Worm (Caenorhabditis elegans) whole organism, young adult: ENCODE data around the gene C26B9.3.

Experiments used
- B0019.2 ChIP-seq: fragments of 200-800 bp; sonication (Bioruptor generic); conservative IDR thresholded peaks from 2 replicates; pipeline ENCODE4 v1.3.6; 2022; ENCODE audit warnings: missing genetic modification reagents, missing genetic modification characterization, missing compliant biosample characterization
- B0336.3 ChIP-seq: fragments of 200-800 bp; sonication (Bioruptor generic); IDR thresholded peaks from 2 replicates; pipeline ENCODE4 v1.3.6; 2022; ENCODE audit warnings: missing genetic modification characterization, missing compliant biosample characterization
- C06A6.2 ChIP-seq: fragments of 200-800 bp; sonication (Bioruptor generic); conservative IDR thresholded peaks from 2 replicates; pipeline ENCODE4 v1.3.6; 2022; ENCODE audit warnings: missing genetic modification characterization, missing compliant biosample characterization
- C17E4.6 ChIP-seq: fragments of 200-800 bp; sonication (Bioruptor generic); IDR thresholded peaks from 2 replicates; pipeline ENCODE4 v1.3.6; 2022; ENCODE audit warnings: missing genetic modification reagents, missing genetic modification characterization, missing compliant biosample characterization
- D2030.7 ChIP-seq: fragments of 200-800 bp; sonication (Bioruptor generic); IDR thresholded peaks from 2 replicates; pipeline ENCODE4 v1.3.6; 2022; ENCODE audit warnings: missing genetic modification reagents, missing genetic modification characterization, missing compliant biosample characterization
- F33H1.4 ChIP-seq: fragments of 200-800 bp; sonication (Bioruptor generic); IDR thresholded peaks from 2 replicates; pipeline ENCODE4 v1.3.6; 2022; ENCODE audit warnings: missing genetic modification reagents, missing genetic modification characterization, missing compliant biosample characterization
- F55B11.4 ChIP-seq: sonication (generic microtip); optimal IDR thresholded peaks from 2 replicates; lab custom pipeline; 2016; ENCODE audit warnings: missing compliant biosample characterization, missing genetic modification characterization, borderline replicate concordance; ENCODE audit not compliant: insufficient read depth
- F57A8.1 ChIP-seq: fragments of 200-800 bp; sonication (Bioruptor generic); optimal IDR thresholded peaks from 2 replicates; lab custom pipeline; 2018; ENCODE audit warnings: mild to moderate bottlenecking, missing genetic modification characterization, moderate library complexity, missing compliant biosample characterization
- F57C9.4 ChIP-seq: sonication (generic microtip); optimal IDR thresholded peaks from 2 replicates; lab custom pipeline; 2017; ENCODE audit warnings: mild to moderate bottlenecking, missing genetic modification characterization, missing compliant biosample characterization
- T26A5.8 ChIP-seq: sonication (generic microtip); optimal IDR thresholded peaks from 2 replicates; lab custom pipeline; 2016; ENCODE audit warnings: missing genetic modification characterization, missing compliant biosample characterization
- Y53G8AR.9 ChIP-seq: fragments of 200-800 bp; sonication (Bioruptor generic); conservative IDR thresholded peaks from 2 replicates; pipeline ENCODE4 v1.3.6; 2022; ENCODE audit warnings: missing genetic modification reagents, missing genetic modification characterization, missing compliant biosample characterization
- ZK185.1 ChIP-seq: sonication (generic microtip); optimal IDR thresholded peaks from 2 replicates; lab custom pipeline; 2016; ENCODE audit warnings: mild to moderate bottlenecking, missing genetic modification characterization, missing compliant biosample characterization; ENCODE audit not compliant: poor library complexity, severe bottlenecking
- akir-1 ChIP-seq: fragments of 200-800 bp; sonication (Bioruptor generic); optimal IDR thresholded peaks from 2 replicates; lab custom pipeline; 2018; ENCODE audit warnings: mild to moderate bottlenecking, missing genetic modification characterization, moderate library complexity, missing compliant biosample characterization
- bed-1 ChIP-seq: fragments of 200-800 bp; sonication (Bioruptor generic); IDR thresholded peaks from 2 replicates; pipeline ENCODE4 v1.3.6; 2022; ENCODE audit warnings: missing genetic modification reagents, missing genetic modification characterization, missing compliant biosample characterization
- cebp-1 ChIP-seq, 2 experiments: fragments of 200-800 bp in 1 of 2; sonication (Bioruptor generic) in 1 of 2; sonication (generic microtip) in 1 of 2; IDR thresholded peaks in 1 of 2; optimal IDR thresholded peaks in 1 of 2; 2 replicates each; pipeline versions ENCODE4 v1.3.6 to Lab custom; 2017 to 2022; ENCODE audit warnings: missing compliant biosample characterization in 2 of 2, missing genetic modification characterization in 2 of 2, mild to moderate bottlenecking in 1 of 2, missing genetic modification reagents in 1 of 2, moderate library complexity in 1 of 2
- ceh-27 ChIP-seq: fragments of 200-800 bp; sonication (Bioruptor generic); optimal IDR thresholded peaks from 2 replicates; lab custom pipeline; 2018; ENCODE audit warnings: mild to moderate bottlenecking, missing genetic modification characterization, moderate library complexity, missing compliant biosample characterization
- ceh-40 ChIP-seq: fragments of 200-800 bp; sonication (Bioruptor generic); IDR thresholded peaks from 2 replicates; pipeline ENCODE4 v1.3.6; 2022; ENCODE audit warnings: missing genetic modification characterization, missing compliant biosample characterization
- ceh-91 ChIP-seq: fragments of 200-800 bp; sonication (Bioruptor generic); IDR thresholded peaks from 2 replicates; pipeline ENCODE4 v1.3.6; 2022; ENCODE audit warnings: missing genetic modification reagents, missing genetic modification characterization, missing compliant biosample characterization
- dox-1 ChIP-seq: fragments of 200-800 bp; sonication (Bioruptor generic); IDR thresholded peaks from 2 replicates; pipeline ENCODE4 v1.3.6; 2022; ENCODE audit warnings: missing genetic modification reagents, missing genetic modification characterization, missing compliant biosample characterization
- dpff-1 ChIP-seq: sonication (generic microtip); optimal IDR thresholded peaks from 2 replicates; lab custom pipeline; 2017; ENCODE audit warnings: mild to moderate bottlenecking, missing genetic modification characterization, missing compliant biosample characterization
- egl-18 ChIP-seq: fragments of 200-800 bp; sonication (Bioruptor generic); IDR thresholded peaks from 2 replicates; pipeline ENCODE4 v1.3.6; 2022; ENCODE audit warnings: missing genetic modification reagents, missing genetic modification characterization, missing compliant biosample characterization
- egl-44 ChIP-seq: fragments of 200-800 bp; sonication (Bioruptor generic); IDR thresholded peaks from 2 replicates; pipeline ENCODE4 v1.3.6; 2022; ENCODE audit warnings: missing genetic modification reagents, missing genetic modification characterization, missing compliant biosample characterization
- fkh-3 ChIP-seq: sonication (generic microtip); optimal IDR thresholded peaks from 2 replicates; lab custom pipeline; 2016; ENCODE audit warnings: mild to moderate bottlenecking, missing genetic modification characterization, missing compliant biosample characterization
- him-1 ChIP-seq: sonication (generic microtip); optimal IDR thresholded peaks from 2 replicates; lab custom pipeline; 2016; ENCODE audit warnings: missing genotype, missing genetic modification reagents, missing genetic modification characterization, missing compliant biosample characterization
- hlh-26 ChIP-seq: fragments of 200-800 bp; sonication (Bioruptor generic); conservative IDR thresholded peaks from 2 replicates; pipeline ENCODE4 v1.3.6; 2022; ENCODE audit warnings: missing genetic modification reagents, missing genetic modification characterization, missing compliant biosample characterization
- let-526 ChIP-seq: fragments of 200-800 bp; sonication (Bioruptor generic); IDR thresholded peaks from 2 replicates; pipeline ENCODE4 v1.3.6; 2022; ENCODE audit warnings: missing genetic modification reagents, missing genetic modification characterization, missing compliant biosample characterization
- let-607 ChIP-seq, 2 experiments: fragments of 200-800 bp in 1 of 2; sonication (Bioruptor generic) in 1 of 2; sonication (generic microtip) in 1 of 2; optimal IDR thresholded peaks; 2 replicates each; lab custom pipeline; 2016 to 2018; ENCODE audit warnings: mild to moderate bottlenecking in 2 of 2, missing compliant biosample characterization in 2 of 2, missing genetic modification characterization in 2 of 2, moderate library complexity in 2 of 2, missing genotype in 1 of 2
- lin-26 ChIP-seq: fragments of 200-800 bp; sonication (Bioruptor generic); IDR thresholded peaks from 2 replicates; pipeline ENCODE4 v1.3.6; 2022; ENCODE audit warnings: missing genetic modification reagents, missing genetic modification characterization, missing compliant biosample characterization
- lsy-27 ChIP-seq: sonication (generic microtip); optimal IDR thresholded peaks from 2 replicates; lab custom pipeline; 2017; ENCODE audit warnings: missing genetic modification characterization, mild to moderate bottlenecking, missing compliant biosample characterization, antibody characterized with exemption, missing genotype, borderline replicate concordance; ENCODE audit not compliant: insufficient read depth
- mel-28 ChIP-seq: sonication (generic microtip); optimal IDR thresholded peaks from 2 replicates; lab custom pipeline; 2016; ENCODE audit warnings: borderline replicate concordance, mild to moderate bottlenecking, missing genetic modification characterization, missing compliant biosample characterization
- mxl-1 ChIP-seq: sonication (generic microtip); optimal IDR thresholded peaks from 2 replicates; lab custom pipeline; 2016; ENCODE audit warnings: missing genetic modification characterization, missing compliant biosample characterization
- nfyb-1 ChIP-seq: fragments of 200-800 bp; sonication (Bioruptor generic); IDR thresholded peaks from 2 replicates; pipeline ENCODE4 v1.3.6; 2022; ENCODE audit warnings: missing genetic modification reagents, missing genetic modification characterization, missing compliant biosample characterization
- nhr-120 ChIP-seq: fragments of 200-800 bp; sonication (Bioruptor generic); IDR thresholded peaks from 2 replicates; pipeline ENCODE4 v1.3.6; 2022; ENCODE audit warnings: missing genetic modification characterization, missing compliant biosample characterization
- nhr-179 ChIP-seq: sonication (generic microtip); optimal IDR thresholded peaks from 2 replicates; lab custom pipeline; 2016; ENCODE audit warnings: mild to moderate bottlenecking, missing genetic modification characterization, missing compliant biosample characterization
- nhr-27 ChIP-seq: fragments of 200-800 bp; sonication (Bioruptor generic); optimal IDR thresholded peaks from 2 replicates; lab custom pipeline; 2018; ENCODE audit warnings: mild to moderate bottlenecking, missing genetic modification characterization, moderate library complexity, missing compliant biosample characterization
- nhr-80 ChIP-seq: sonication (generic microtip); optimal IDR thresholded peaks from 2 replicates; lab custom pipeline; 2016; ENCODE audit warnings: missing genetic modification characterization, missing compliant biosample characterization
- nhr-90 ChIP-seq: sonication (generic microtip); optimal IDR thresholded peaks from 2 replicates; lab custom pipeline; 2016; ENCODE audit warnings: missing genotype, mild to moderate bottlenecking, missing genetic modification characterization, missing compliant biosample characterization
- pbrm-1 ChIP-seq: fragments of 200-800 bp; sonication (Bioruptor generic); IDR thresholded peaks from 2 replicates; pipeline ENCODE4 v1.3.6; 2022; ENCODE audit warnings: missing genetic modification reagents, missing genetic modification characterization, missing compliant biosample characterization
- pha-4 ChIP-seq: fragments of 150-350 bp; sonication (generic microtip); optimal IDR thresholded peaks from 2 replicates; lab custom pipeline; 2014; ENCODE audit warnings: missing biosample characterization, missing genetic modification reagents, missing genetic modification characterization
- repo-1 ChIP-seq: sonication (generic microtip); optimal IDR thresholded peaks from 2 replicates; lab custom pipeline; 2017; ENCODE audit warnings: mild to moderate bottlenecking, missing genetic modification characterization, missing compliant biosample characterization
- sdz-38 ChIP-seq: sonication (generic microtip); optimal IDR thresholded peaks from 2 replicates; lab custom pipeline; 2016; ENCODE audit warnings: missing genotype, missing genetic modification characterization, missing compliant biosample characterization
- sea-2 ChIP-seq: fragments of 200-800 bp; sonication (Bioruptor generic); IDR thresholded peaks from 2 replicates; pipeline ENCODE4 v1.3.6; 2022; ENCODE audit warnings: missing genetic modification characterization, missing compliant biosample characterization
- snpc-3.4 ChIP-seq: sonication (generic microtip); optimal IDR thresholded peaks from 2 replicates; lab custom pipeline; 2017; ENCODE audit warnings: missing genetic modification characterization, mild to moderate bottlenecking, missing compliant biosample characterization, antibody characterized with exemption, moderate library complexity, missing genotype, missing genetic modification reagents
- tbx-9 ChIP-seq: sonication (generic microtip); optimal IDR thresholded peaks from 2 replicates; lab custom pipeline; 2016; ENCODE audit warnings: borderline replicate concordance, missing genetic modification characterization, inconsistent platforms, missing compliant biosample characterization
- unc-130 ChIP-seq: sonication (generic microtip); optimal IDR thresholded peaks from 2 replicates; lab custom pipeline; 2016; ENCODE audit warnings: missing genetic modification reagents, missing genetic modification characterization, missing compliant biosample characterization
- xnd-1 ChIP-seq: sonication (generic microtip); optimal IDR thresholded peaks from 2 replicates; lab custom pipeline; 2016; ENCODE audit warnings: missing genotype, missing genetic modification reagents, missing genetic modification characterization, missing compliant biosample characterization
- zfh-2 ChIP-seq: fragments of 200-800 bp; sonication (Bioruptor generic); conservative IDR thresholded peaks from 2 replicates; pipeline ENCODE4 v1.3.6; 2022; ENCODE audit warnings: missing genetic modification reagents, missing genetic modification characterization, missing compliant biosample characterization

Gene C26B9.3

DNA sequence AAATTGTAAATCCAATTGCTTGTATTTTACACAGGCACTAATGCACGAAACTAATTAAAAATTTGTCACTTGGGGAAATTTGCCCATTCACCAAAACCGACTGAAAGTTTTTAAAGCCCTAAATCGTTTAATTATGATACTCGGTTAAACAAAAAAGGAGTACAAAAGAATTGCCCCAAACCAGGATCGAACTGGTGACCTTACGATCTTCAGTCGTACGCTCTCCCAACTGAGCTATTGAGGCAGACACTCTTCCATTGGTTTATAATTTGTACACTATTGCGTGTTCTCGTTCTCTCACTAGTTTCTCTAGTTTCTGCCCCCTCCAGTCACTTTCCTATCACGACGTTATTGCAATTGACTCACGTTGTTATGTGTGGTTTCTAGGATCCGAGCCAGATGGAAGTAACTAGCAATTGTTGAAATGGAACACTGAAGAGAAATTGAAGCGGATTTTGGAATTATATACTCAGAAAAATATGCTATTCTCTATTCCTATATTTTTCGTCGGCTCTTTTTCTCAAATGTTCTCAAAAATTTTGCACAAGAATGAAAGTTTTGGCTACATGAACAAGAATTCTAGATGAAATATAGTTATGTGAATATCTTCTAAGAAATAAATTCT, 18.8 kb upstream of the C26B9.3 start:
- TF ChIP-seq nhr-179 = peak; percentile 24
- no peak for TF ChIP-seq dox-1 (GFP tag; lab: Robert Waterston, UW)
- no peak for TF ChIP-seq B0336.3 (GFP tag; lab: Robert Waterston, UW)
- no peak for TF ChIP-seq repo-1 (tag; lab: Kevin White, UChicago)
- TF ChIP-seq fkh-3 (tag; lab: Kevin White, UChicago) = no peak
- TF ChIP-seq unc-130 (GFP tag; lab: Kevin White, UChicago) = no peak
- TF ChIP-seq hlh-26 (GFP tag; lab: Robert Waterston, UW) = no peak
- TF ChIP-seq egl-44 (GFP tag; lab: Robert Waterston, UW) = peak; percentile 64; the same call in 1 of the 2 replicates
- 0 out of 2 replicates have a peak, but pooled peaks have one; percentile 26 for TF ChIP-seq F33H1.4 (GFP tag; lab: Robert Waterston, UW)
- TF ChIP-seq nhr-120 (GFP tag; lab: Robert Waterston, UW) = 0 out of 2 replicates have a peak, but pooled peaks have one; percentile 36
- no peak for TF ChIP-seq nfyb-1 (GFP tag; lab: Robert Waterston, UW)
- 0 out of 2 replicates have a peak, but pooled peaks have one; percentile 51 for TF ChIP-seq Y53G8AR.9
- TF ChIP-seq mel-28 (tag; lab: Kevin White, UChicago) = no peak
- no peak for TF ChIP-seq tbx-9 (tag; lab: Kevin White, UChicago)
- no peak for TF ChIP-seq sea-2 (GFP tag; lab: Robert Waterston, UW)
- no peak for TF ChIP-seq ceh-91 (GFP tag; lab: Robert Waterston, UW)
- TF ChIP-seq xnd-1 = no peak
- TF ChIP-seq cebp-1 (GFP tag; IDR thresholded peaks at IDR 0.05; lab: Robert Waterston, UW) = no peak
- TF ChIP-seq cebp-1 (tag; optimal IDR thresholded peaks at IDR 0.05; lab: Kevin White, UChicago) = no peak
- no peak for TF ChIP-seq dpff-1 (tag; lab: Kevin White, UChicago)
- TF ChIP-seq him-1 (tag; lab: Kevin White, UChicago) = peak; percentile 85
- TF ChIP-seq ceh-27 (GFP tag; lab: Kevin White, UChicago) = peak; percentile 54
- TF ChIP-seq egl-18 (GFP tag; lab: Robert Waterston, UW) = no peak
- TF ChIP-seq C17E4.6 (GFP tag; lab: Robert Waterston, UW) = no peak
- peak; percentile 32 for TF ChIP-seq T26A5.8 (tag; lab: Kevin White, UChicago)
- peak; percentile 62 for TF ChIP-seq mxl-1 (tag; lab: Kevin White, UChicago)
- TF ChIP-seq let-526 (GFP tag; lab: Robert Waterston, UW) = no peak
- TF ChIP-seq ceh-40 (GFP tag; lab: Robert Waterston, UW) = peak; percentile 79
- no peak for TF ChIP-seq F55B11.4 (tag; lab: Kevin White, UChicago)
- no peak for TF ChIP-seq zfh-2 (GFP tag; lab: Robert Waterston, UW)
- no peak for TF ChIP-seq akir-1 (GFP tag; lab: Kevin White, UChicago)
- TF ChIP-seq nhr-27 = no peak
- no peak for TF ChIP-seq nhr-90 (tag; lab: Kevin White, UChicago)
- peak; percentile 15 to 31 for TF ChIP-seq let-607 (tag; optimal IDR thresholded peaks at IDR 0.05; lab: Kevin White, UChicago)
- no peak for TF ChIP-seq bed-1
- TF ChIP-seq nhr-80 = peak; percentile 23
- no peak for TF ChIP-seq lsy-27 (tag; lab: Kevin White, UChicago)
- TF ChIP-seq pbrm-1 (GFP tag; lab: Robert Waterston, UW) = 0 out of 2 replicates have a peak, but pooled peaks have one; percentile 49
- TF ChIP-seq ZK185.1 (tag; lab: Kevin White, UChicago) = peak; percentile 84
- TF ChIP-seq F57A8.1 = no peak
- TF ChIP-seq C06A6.2 (GFP tag; lab: Robert Waterston, UW) = no peak
- no peak for TF ChIP-seq sdz-38
- peak; percentile 86 for TF ChIP-seq snpc-3.4 (tag; lab: Kevin White, UChicago)
- peak; percentile 85 for TF ChIP-seq lin-26 (GFP tag; lab: Robert Waterston, UW)
- no peak for TF ChIP-seq pha-4
- no peak for TF ChIP-seq F57C9.4
- no peak; the same call in 1 of the 2 replicates for TF ChIP-seq D2030.7 (GFP tag; lab: Robert Waterston, UW)
- TF ChIP-seq B0019.2 (GFP tag; lab: Robert Waterston, UW) = no peak
